Worm (Caenorhabditis elegans): ENCODE data around the gene anat-1.

The anat-1 gene

ce11 chrIV:6751213-6751612 lies 19.4 kb upstream of the anat-1 start:
- TF ChIP-seq gei-17 (GFP tag; optimal IDR thresholded peaks at IDR 0.05) (no peak), pha-4 (tag; optimal IDR thresholded peaks at IDR 0.05) (no peak), F37B4.10 (GFP tag; IDR thresholded peaks at IDR 0.05) (no peak), cebp-2 (GFP tag; IDR thresholded peaks at IDR 0.05) (no peak), Y79H2A.3 (GFP tag; conservative IDR thresholded peaks at IDR 0.05) (no peak), F55B11.4 (tag; optimal IDR thresholded peaks at IDR 0.05; ENCODE audit: borderline replicate concordance, insufficient read depth) (no peak), Y95B8A.8 (GFP tag; IDR thresholded peaks at IDR 0.05) (no peak), tlf-1 (GFP tag; optimal IDR thresholded peaks at IDR 0.05) (no peak), cebp-1 (GFP tag; IDR thresholded peaks at IDR 0.05) (no peak), cebp-1 (tag; optimal IDR thresholded peaks at IDR 0.05) (peak; percentile 54), madf-8 (GFP tag; conservative IDR thresholded peaks at IDR 0.05) (no peak), lin-40 (tag; optimal IDR thresholded peaks at IDR 0.05) (no peak), nfyb-1 (GFP tag; IDR thresholded peaks at IDR 0.05) (no peak), mel-28 (tag; optimal IDR thresholded peaks at IDR 0.05; ENCODE audit: borderline replicate concordance) (no peak), lin-26 (GFP tag; IDR thresholded peaks at IDR 0.05) (no peak), ama-1 (optimal IDR thresholded peaks at IDR 0.05) (no peak), ama-1 (GFP tag; optimal IDR thresholded peaks at IDR 0.05) (no peak), dpff-1 (tag; optimal IDR thresholded peaks at IDR 0.05) (no peak), hsf-1 (GFP tag; IDR thresholded peaks at IDR 0.05) (peak; percentile 41; the same call in 1 of the 2 replicates), K12H6.12 (tag; optimal IDR thresholded peaks at IDR 0.05) (peak; percentile 27), C06A6.2 (GFP tag; conservative IDR thresholded peaks at IDR 0.05) (no peak), F57C9.4 (tag; optimal IDR thresholded peaks at IDR 0.05) (no peak), egl-18 (GFP tag; IDR thresholded peaks at IDR 0.05) (no peak), Y67H2A.10 (GFP tag; conservative IDR thresholded peaks at IDR 0.05) (no peak), bed-2 (GFP tag; IDR thresholded peaks at IDR 0.05) (no peak), sdz-38 (tag; optimal IDR thresholded peaks at IDR 0.05) (no peak), somi-1 (GFP tag; optimal IDR thresholded peaks at IDR 0.05) (peak; percentile 60), let-607 (tag; optimal IDR thresholded peaks at IDR 0.05) (no peak), rpc-1 (optimal IDR thresholded peaks at IDR 0.05) (no peak), rpc-1 (tag; optimal IDR thresholded peaks at IDR 0.05) (no peak), zim-3 (tag; optimal IDR thresholded peaks at IDR 0.05) (no peak), egrh-3 (GFP tag; IDR thresholded peaks at IDR 0.05) (no peak), B0336.3 (GFP tag; IDR thresholded peaks at IDR 0.05) (no peak), hmg-1.2 (GFP tag; IDR thresholded peaks at IDR 0.05) (no peak)

ce11 chrIV:6756374-6756773 lies 14.3 kb upstream of the anat-1 start:
- TF ChIP-seq attf-3 (GFP tag; conservative IDR thresholded peaks at IDR 0.05), result peak; percentile 75
- peak; percentile 62 for TF ChIP-seq chd-7 (tag; optimal IDR thresholded peaks at IDR 0.05)
- no peak for TF ChIP-seq dpff-1 (tag; optimal IDR thresholded peaks at IDR 0.05)
- TF ChIP-seq madf-6 (GFP tag; IDR thresholded peaks at IDR 0.05), result peak; percentile 99
- TF ChIP-seq ama-1 (optimal IDR thresholded peaks at IDR 0.05), result no peak
- peak in 1 of 2 experiments; percentile 39 for TF ChIP-seq ama-1 (GFP tag; optimal IDR thresholded peaks at IDR 0.05)
- TF ChIP-seq mes-4 (tag; optimal IDR thresholded peaks at IDR 0.05), result no peak
- peak; percentile 89 for TF ChIP-seq C17E4.6 (GFP tag; IDR thresholded peaks at IDR 0.05)
- no peak for TF ChIP-seq unc-62 (GFP tag; optimal IDR thresholded peaks at IDR 0.05)
- TF ChIP-seq hlh-12 (tag; optimal IDR thresholded peaks at IDR 0.05), result no peak
- peak; percentile 84 for TF ChIP-seq lsl-1 (GFP tag; optimal IDR thresholded peaks at IDR 0.05)
- TF ChIP-seq hmg-20 (GFP tag; IDR thresholded peaks at IDR 0.05), result peak; percentile 87
- peak; percentile 62 for TF ChIP-seq gei-17 (GFP tag; optimal IDR thresholded peaks at IDR 0.05)
- peak; percentile 96 for TF ChIP-seq rcor-1 (GFP tag; IDR thresholded peaks at IDR 0.05)
- TF ChIP-seq B0261.1 (tag; optimal IDR thresholded peaks at IDR 0.05), result peak; percentile 11
- TF ChIP-seq B0336.3 (GFP tag; IDR thresholded peaks at IDR 0.05), result peak; percentile 98
- peak; percentile 85 for TF ChIP-seq nhr-80 (tag; optimal IDR thresholded peaks at IDR 0.05)
- peak; percentile 44 for TF ChIP-seq mel-28 (tag; optimal IDR thresholded peaks at IDR 0.05; ENCODE audit: borderline replicate concordance)
- peak; percentile 66; the same call in 1 of the 2 replicates for TF ChIP-seq bed-2 (GFP tag; IDR thresholded peaks at IDR 0.05)
- peak; percentile 85 for TF ChIP-seq lir-1 (GFP tag; conservative IDR thresholded peaks at IDR 0.05)
- peak; percentile 70 for TF ChIP-seq repo-1 (tag; optimal IDR thresholded peaks at IDR 0.05)
- peak; percentile 55 for TF ChIP-seq hrde-1 (tag; optimal IDR thresholded peaks at IDR 0.05; ENCODE audit: borderline replicate concordance)
- peak; percentile 74 for TF ChIP-seq ztf-18 (tag; optimal IDR thresholded peaks at IDR 0.05)
- peak; percentile 92 for TF ChIP-seq athp-1 (tag; optimal IDR thresholded peaks at IDR 0.05)

Data from whole organism, young adult.